Fruit fly (Drosophila melanogaster): ENCODE data around the gene CG33791.

The CG33791 gene

DNA sequence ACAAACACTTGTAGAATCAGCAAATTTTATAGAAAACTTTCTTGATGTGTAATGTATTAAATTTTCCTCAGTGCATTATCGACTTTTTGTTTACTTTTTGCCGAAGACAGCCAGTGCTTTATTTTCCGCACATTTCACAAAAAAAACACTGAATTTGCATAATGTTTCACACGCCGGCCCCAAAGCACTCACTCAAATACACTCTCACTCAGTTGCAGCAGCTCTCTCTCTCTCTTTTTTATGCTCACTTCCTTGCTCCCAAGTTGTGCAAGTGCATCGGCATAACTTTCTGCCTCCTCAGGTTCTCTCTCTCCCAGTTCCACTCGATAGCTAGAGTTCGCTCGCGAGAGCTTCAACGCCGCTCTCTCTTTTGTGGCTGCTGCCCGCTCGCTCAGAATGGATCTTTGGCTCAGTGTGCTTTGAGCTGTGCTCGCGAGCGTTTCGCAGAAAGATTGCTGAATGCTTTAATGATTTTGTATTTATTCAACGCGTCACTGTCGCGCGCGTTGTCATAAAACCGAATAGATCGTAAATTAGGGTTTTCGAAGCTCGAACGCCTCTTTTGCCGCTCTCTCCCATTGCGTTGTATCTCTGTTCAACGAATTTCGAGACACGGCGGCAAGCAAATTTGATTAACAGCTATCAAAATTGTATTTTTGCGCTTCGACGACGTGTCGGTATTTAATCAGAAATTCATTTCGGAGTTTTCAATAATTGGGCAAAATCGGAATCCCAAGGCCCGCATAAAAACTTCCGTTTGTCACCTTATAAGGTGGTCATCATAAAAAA lies 16.3 kb upstream of the CG33791 start:
- TF ChIP-seq CG7045 (GFP tag; optimal IDR thresholded peaks at IDR 0.05) (peak; percentile 26), kay (GFP tag; ENCODE audit: borderline replicate concordance) (no peak), tj (GFP tag; optimal IDR thresholded peaks at IDR 0.05) (peak; percentile 80), Mnt (GFP tag; optimal IDR thresholded peaks at IDR 0.05) (peak; percentile 68), CG14711 (tag; optimal IDR thresholded peaks at IDR 0.05) (peak; percentile 16), CG5204 (GFP tag; optimal IDR thresholded peaks at IDR 0.05) (no peak), pad (GFP tag; optimal IDR thresholded peaks at IDR 0.05) (no peak), CG33017 (tag; optimal IDR thresholded peaks at IDR 0.05) (peak; percentile 60), toe (GFP tag; optimal IDR thresholded peaks at IDR 0.05) (no peak), CG11617 (GFP tag; optimal IDR thresholded peaks at IDR 0.05) (peak; percentile 10), CG7101 (tag; optimal IDR thresholded peaks at IDR 0.05) (no peak), bab1 (GFP tag; optimal IDR thresholded peaks at IDR 0.05) (peak; percentile 73), cic (GFP tag; optimal IDR thresholded peaks at IDR 0.05) (peak; percentile 75), CG1620 (GFP tag; optimal IDR thresholded peaks at IDR 0.05) (no peak), CG12768 (GFP tag; optimal IDR thresholded peaks at IDR 0.05) (peak; percentile 65), cnc (optimal IDR thresholded peaks at IDR 0.05) (no peak), ovo (GFP tag; optimal IDR thresholded peaks at IDR 0.05) (peak; percentile 53), Clk (GFP tag; optimal IDR thresholded peaks at IDR 0.05) (no peak), Crg-1 (GFP tag; optimal IDR thresholded peaks at IDR 0.05) (peak; percentile 13), Hr96 (GFP tag; optimal IDR thresholded peaks at IDR 0.05) (peak; percentile 45)

DNA sequence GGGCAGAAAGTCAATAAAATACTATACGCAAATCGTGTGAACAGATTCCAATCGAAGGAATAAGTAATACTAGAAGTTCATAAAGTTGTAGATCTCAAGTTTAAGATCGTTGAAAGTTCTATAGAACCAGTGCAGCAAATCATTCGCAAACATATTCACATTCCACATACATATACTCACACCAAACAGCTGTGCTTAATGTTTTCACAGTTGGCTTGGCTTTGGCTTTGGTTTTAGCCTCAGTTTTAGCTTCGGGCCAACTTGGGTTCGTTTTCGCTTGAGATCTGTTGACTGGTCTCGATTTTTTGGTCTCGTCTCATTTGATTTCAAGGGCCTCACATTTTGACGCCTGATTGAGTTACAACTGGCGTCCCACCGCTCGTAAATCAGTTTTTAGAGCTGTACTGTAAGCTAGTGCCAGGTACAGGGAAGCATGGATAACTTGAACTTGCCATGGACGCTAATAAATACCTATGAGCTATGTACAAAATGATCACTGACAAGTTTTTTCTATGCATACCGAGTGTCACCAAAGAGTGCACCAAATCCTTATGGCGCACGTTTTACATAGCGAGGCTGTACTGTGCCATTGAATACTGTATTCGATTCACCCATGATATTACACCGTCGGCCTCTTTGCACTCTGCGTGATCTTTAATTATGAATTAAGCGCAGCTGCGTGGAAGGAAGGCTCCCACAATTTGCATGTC lies 15.5 kb upstream of the CG33791 start:
- peak; percentile 78 for TF ChIP-seq CG7101 (tag; optimal IDR thresholded peaks at IDR 0.05)
- TF ChIP-seq CG11617 (GFP tag; optimal IDR thresholded peaks at IDR 0.05) = peak; percentile 37
- peak; percentile 70 for TF ChIP-seq CG14711 (tag; optimal IDR thresholded peaks at IDR 0.05)
- TF ChIP-seq kay (GFP tag; ENCODE audit: borderline replicate concordance) = peak; percentile 51
- TF ChIP-seq cnc (optimal IDR thresholded peaks at IDR 0.05) = no peak
- no peak for TF ChIP-seq ovo (GFP tag; optimal IDR thresholded peaks at IDR 0.05)
- TF ChIP-seq CG12768 (GFP tag; optimal IDR thresholded peaks at IDR 0.05) = peak; percentile 79
- TF ChIP-seq Crg-1 (GFP tag; optimal IDR thresholded peaks at IDR 0.05) = peak; percentile 52
- TF ChIP-seq Clk (GFP tag; optimal IDR thresholded peaks at IDR 0.05) = peak; percentile 68
- peak; percentile 82 for TF ChIP-seq CG7045 (GFP tag; optimal IDR thresholded peaks at IDR 0.05)
- TF ChIP-seq bab1 (GFP tag; optimal IDR thresholded peaks at IDR 0.05) = peak; percentile 75
- TF ChIP-seq tj (GFP tag; optimal IDR thresholded peaks at IDR 0.05) = peak; percentile 28
- TF ChIP-seq CG5204 (GFP tag; optimal IDR thresholded peaks at IDR 0.05) = peak; percentile 81
- TF ChIP-seq cic (GFP tag; optimal IDR thresholded peaks at IDR 0.05) = no peak
- peak; percentile 46 for TF ChIP-seq Mnt (GFP tag; optimal IDR thresholded peaks at IDR 0.05)
- peak; percentile 63 for TF ChIP-seq Hr96 (GFP tag; optimal IDR thresholded peaks at IDR 0.05)
- TF ChIP-seq CG1620 (GFP tag; optimal IDR thresholded peaks at IDR 0.05) = peak; percentile 62
- TF ChIP-seq toe (GFP tag; optimal IDR thresholded peaks at IDR 0.05) = peak; percentile 77
- peak; percentile 81 for TF ChIP-seq CG33017 (tag; optimal IDR thresholded peaks at IDR 0.05)
- TF ChIP-seq pad (GFP tag; optimal IDR thresholded peaks at IDR 0.05) = peak; percentile 48

DNA sequence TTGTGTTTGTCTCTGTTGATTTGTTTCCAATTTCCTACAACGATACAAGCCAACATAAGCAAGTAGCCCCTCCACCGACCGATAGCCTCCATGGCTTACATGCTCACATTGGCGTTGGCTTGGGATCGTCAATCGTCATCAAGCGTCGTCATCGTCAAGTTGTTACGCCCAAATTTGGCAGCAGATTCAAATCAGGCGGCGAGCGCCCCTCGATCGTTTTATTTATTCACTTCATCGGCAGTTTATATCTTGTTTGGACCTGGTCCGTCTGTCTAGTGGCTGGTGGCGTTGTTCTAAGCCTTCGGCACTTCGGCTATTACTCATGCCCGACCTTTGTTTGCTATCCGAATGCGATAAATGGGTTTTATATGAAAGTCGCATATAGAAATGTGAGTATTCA lies 12.6 kb upstream of the CG33791 start:
- TF ChIP-seq bab1 (GFP tag; optimal IDR thresholded peaks at IDR 0.05) = no peak
- TF ChIP-seq kay (GFP tag; ENCODE audit: borderline replicate concordance) = peak; percentile 49

DNA sequence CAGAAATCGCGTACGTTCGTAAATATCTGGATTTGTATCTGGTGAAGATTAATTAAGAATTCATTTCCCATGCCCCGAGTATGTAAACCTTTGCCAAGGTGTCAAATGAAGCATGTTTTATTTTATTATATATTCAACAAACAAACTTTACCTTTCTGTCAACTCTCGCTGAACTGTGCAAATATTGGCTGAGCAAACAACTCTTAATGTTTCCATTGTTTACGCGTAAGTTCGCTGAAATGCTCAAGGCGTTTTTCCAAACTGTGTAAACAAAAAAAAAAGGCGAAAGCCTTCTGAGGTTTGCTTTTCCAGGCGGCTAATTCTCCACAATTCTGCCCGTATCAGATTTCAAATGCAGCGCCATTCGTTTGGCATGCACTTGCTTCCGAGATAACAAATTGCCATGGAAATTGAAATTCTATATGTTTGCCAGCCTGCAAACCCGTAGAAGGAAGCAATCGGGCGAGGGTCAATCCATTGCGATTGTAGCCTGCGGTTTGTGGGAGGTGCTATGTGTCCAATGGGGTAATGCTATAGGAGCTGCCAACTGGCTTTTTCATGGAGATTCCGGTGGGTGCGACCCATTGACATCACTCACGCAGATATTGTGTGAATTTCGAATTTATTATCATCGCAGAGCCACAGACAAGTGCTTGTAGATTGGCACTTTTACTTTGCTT lies 10.9 kb upstream of the CG33791 start:
- TF ChIP-seq cic (GFP tag; optimal IDR thresholded peaks at IDR 0.05) (peak; percentile 96), pad (GFP tag; optimal IDR thresholded peaks at IDR 0.05) (peak; percentile 74), CG11617 (GFP tag; optimal IDR thresholded peaks at IDR 0.05) (peak; percentile 83), bab1 (GFP tag; optimal IDR thresholded peaks at IDR 0.05) (peak; percentile 3), toe (GFP tag; optimal IDR thresholded peaks at IDR 0.05) (peak; percentile 84), ovo (GFP tag; optimal IDR thresholded peaks at IDR 0.05) (peak; percentile 97), Hr96 (GFP tag; optimal IDR thresholded peaks at IDR 0.05) (peak; percentile 78), CG5204 (GFP tag; optimal IDR thresholded peaks at IDR 0.05) (peak; percentile 79), tj (GFP tag; optimal IDR thresholded peaks at IDR 0.05) (peak; percentile 80), Crg-1 (GFP tag; optimal IDR thresholded peaks at IDR 0.05) (peak; percentile 97), kay (GFP tag; ENCODE audit: borderline replicate concordance) (no peak), CG7101 (tag; optimal IDR thresholded peaks at IDR 0.05) (peak; percentile 92), cnc (optimal IDR thresholded peaks at IDR 0.05) (no peak), CG1620 (GFP tag; optimal IDR thresholded peaks at IDR 0.05) (peak; percentile 92), CG12768 (GFP tag; optimal IDR thresholded peaks at IDR 0.05) (peak; percentile 95), CG7045 (GFP tag; optimal IDR thresholded peaks at IDR 0.05) (peak; percentile 96), CG33017 (tag; optimal IDR thresholded peaks at IDR 0.05) (peak; percentile 85), Clk (GFP tag; optimal IDR thresholded peaks at IDR 0.05) (peak; percentile 86), Mnt (GFP tag; optimal IDR thresholded peaks at IDR 0.05) (peak; percentile 71), CG14711 (tag; optimal IDR thresholded peaks at IDR 0.05) (peak; percentile 82)

DNA sequence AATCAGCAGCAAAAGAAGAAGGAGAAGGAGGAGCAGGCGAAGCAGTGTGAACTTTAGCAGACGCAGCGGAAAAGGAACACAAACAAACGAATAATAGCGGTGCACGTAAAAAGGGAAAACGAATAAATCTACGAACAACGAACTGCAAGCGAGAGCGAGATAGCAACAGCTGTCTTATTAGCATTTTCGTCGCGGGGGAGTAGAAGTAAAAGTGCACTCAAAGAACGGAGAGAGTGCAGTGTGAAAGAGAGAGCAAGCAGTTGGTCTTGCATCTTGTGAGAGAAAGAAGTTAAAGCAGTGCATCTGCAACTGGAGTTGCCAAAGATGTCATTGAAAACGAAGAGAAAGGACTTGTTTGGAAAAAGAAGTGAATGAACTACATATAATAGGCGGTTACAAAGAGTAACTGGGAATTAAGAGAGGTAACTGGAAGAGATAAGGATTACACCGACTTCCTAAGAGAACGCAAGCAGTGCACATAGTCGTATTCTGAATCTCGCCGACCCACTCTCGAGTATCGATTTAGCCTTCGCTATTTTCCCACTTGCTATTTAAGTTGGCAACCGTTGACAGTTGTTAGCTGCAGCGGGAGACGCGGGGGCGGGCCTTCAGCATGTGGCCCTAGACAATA lies 9.8 kb upstream of the CG33791 start:
- TF ChIP-seq CG5204 (GFP tag; optimal IDR thresholded peaks at IDR 0.05) = no peak
- TF ChIP-seq kay (GFP tag; ENCODE audit: borderline replicate concordance) = no peak
- TF ChIP-seq pad (GFP tag; optimal IDR thresholded peaks at IDR 0.05) = peak; percentile 58
- TF ChIP-seq CG12768 (GFP tag; optimal IDR thresholded peaks at IDR 0.05) = no peak
- TF ChIP-seq tj (GFP tag; optimal IDR thresholded peaks at IDR 0.05) = peak; percentile 95
- TF ChIP-seq Clk (GFP tag; optimal IDR thresholded peaks at IDR 0.05) = no peak
- no peak for TF ChIP-seq cnc (optimal IDR thresholded peaks at IDR 0.05)
- no peak for TF ChIP-seq CG14711 (tag; optimal IDR thresholded peaks at IDR 0.05)
- TF ChIP-seq ovo (GFP tag; optimal IDR thresholded peaks at IDR 0.05) = no peak
